Worm (Caenorhabditis elegans): ENCODE measurements around the gene pmk-1.
A peak's percentile ranks its signal among the peaks of the same experiment; 100 is the strongest.

pmk-1 gene

ce11 chrIV:8146283-8146682 is 2.3 kb upstream of the pmk-1 start:
- TF ChIP-seq nhr-25 (tag; optimal IDR thresholded peaks at IDR 0.05) (peak; percentile 81), elt-2 (tag; optimal IDR thresholded peaks at IDR 0.05) (peak; percentile 44), ceh-28 (tag; optimal IDR thresholded peaks at IDR 0.05) (peak; percentile 67), fos-1 (tag; optimal IDR thresholded peaks at IDR 0.05) (no peak), pqm-1 (tag; optimal IDR thresholded peaks at IDR 0.05) (peak; percentile 36), nhr-23 (tag; optimal IDR thresholded peaks at IDR 0.05) (peak; percentile 46), unc-62 (GFP tag; optimal IDR thresholded peaks at IDR 0.05) (no peak), ztf-11 (tag; optimal IDR thresholded peaks at IDR 0.05) (no peak), elt-1 (tag; optimal IDR thresholded peaks at IDR 0.05) (no peak), pha-4 (tag; optimal IDR thresholded peaks at IDR 0.05) (peak; percentile 92), eor-1 (tag; optimal IDR thresholded peaks at IDR 0.05) (no peak), daf-12 (tag; optimal IDR thresholded peaks at IDR 0.05) (no peak), nfya-1 (tag; optimal IDR thresholded peaks at IDR 0.05; ENCODE audit: insufficient read depth) (peak; percentile 16), mdl-1 (tag; optimal IDR thresholded peaks at IDR 0.05) (peak; percentile 79), ama-1 (optimal IDR thresholded peaks at IDR 0.05) (no peak), aly-2 (tag; optimal IDR thresholded peaks at IDR 0.05) (no peak), nhr-12 (tag; optimal IDR thresholded peaks at IDR 0.05) (no peak)

- TF ChIP-seq pha-4 (tag; optimal IDR thresholded peaks at IDR 0.05) (peak; percentile 46), jun-1 (tag; optimal IDR thresholded peaks at IDR 0.05) (peak; percentile 20), pqm-1 (tag; optimal IDR thresholded peaks at IDR 0.05) (peak; percentile 95), lsy-12 (tag; optimal IDR thresholded peaks at IDR 0.05) (no peak), elt-2 (tag; optimal IDR thresholded peaks at IDR 0.05) (peak; percentile 92), ZK546.5 (tag; optimal IDR thresholded peaks at IDR 0.05) (no peak), nhr-25 (tag; optimal IDR thresholded peaks at IDR 0.05) (no peak), nhr-76 (tag; optimal IDR thresholded peaks at IDR 0.05) (no peak)
Measured at ce11 chrIV:8151721-8152120, 3.1 kb downstream of the pmk-1 start.

- TF ChIP-seq nhr-23 (tag; optimal IDR thresholded peaks at IDR 0.05), result no peak
- TF ChIP-seq fkh-10 (GFP tag; optimal IDR thresholded peaks at IDR 0.05), result no peak
- no peak for TF ChIP-seq nhr-43 (tag; optimal IDR thresholded peaks at IDR 0.05; ENCODE audit: poor library complexity, severe bottlenecking)
- TF ChIP-seq ceh-9 (tag; optimal IDR thresholded peaks at IDR 0.05), result no peak
- TF ChIP-seq ceh-16 (tag; optimal IDR thresholded peaks at IDR 0.05), result no peak
- TF ChIP-seq lsy-12 (tag; optimal IDR thresholded peaks at IDR 0.05), result no peak
- no peak for TF ChIP-seq mml-1 (tag; optimal IDR thresholded peaks at IDR 0.05)
- no peak for TF ChIP-seq ztf-4 (tag; optimal IDR thresholded peaks at IDR 0.05)
Measured at ce11 chrIV:8152145-8152544, 3.6 kb downstream of the pmk-1 start, which contains the start of gene faah-2. faah-2 (plus strand) TSS chrIV:8152445.

- TF ChIP-seq lsy-12 (tag; optimal IDR thresholded peaks at IDR 0.05) (no peak), fkh-10 (GFP tag; optimal IDR thresholded peaks at IDR 0.05) (no peak), nhr-237 (tag; optimal IDR thresholded peaks at IDR 0.05) (no peak), tbx-2 (tag; optimal IDR thresholded peaks at IDR 0.05) (no peak), mml-1 (tag; optimal IDR thresholded peaks at IDR 0.05) (no peak), ztf-11 (tag; optimal IDR thresholded peaks at IDR 0.05) (no peak), elt-2 (tag; optimal IDR thresholded peaks at IDR 0.05) (peak; percentile 54), daf-12 (tag; optimal IDR thresholded peaks at IDR 0.05) (no peak), R02D3.7 (tag; optimal IDR thresholded peaks at IDR 0.05) (no peak), pqm-1 (tag; optimal IDR thresholded peaks at IDR 0.05) (peak; percentile 57)
Measured at ce11 chrIV:8152688-8153087, 4.1 kb downstream of the pmk-1 start.

- TF ChIP-seq sea-2 (GFP tag; optimal IDR thresholded peaks at IDR 0.05) (no peak), mml-1 (tag; optimal IDR thresholded peaks at IDR 0.05) (no peak), lin-15B (tag; optimal IDR thresholded peaks at IDR 0.05) (no peak), nhr-77 (tag; optimal IDR thresholded peaks at IDR 0.05) (no peak), egl-27 (tag; optimal IDR thresholded peaks at IDR 0.05) (no peak), fos-1 (tag; optimal IDR thresholded peaks at IDR 0.05) (no peak), lin-39 (tag; optimal IDR thresholded peaks at IDR 0.05) (no peak), daf-12 (tag; optimal IDR thresholded peaks at IDR 0.05) (no peak), zag-1 (tag; optimal IDR thresholded peaks at IDR 0.05) (no peak), elt-1 (tag; optimal IDR thresholded peaks at IDR 0.05) (no peak), ceh-28 (tag; optimal IDR thresholded peaks at IDR 0.05) (no peak), ceh-9 (tag; optimal IDR thresholded peaks at IDR 0.05) (no peak), unc-62 (GFP tag; optimal IDR thresholded peaks at IDR 0.05) (no peak), skn-1 (tag; optimal IDR thresholded peaks at IDR 0.05) (no peak), aly-2 (tag; optimal IDR thresholded peaks at IDR 0.05) (no peak), lsy-12 (tag; optimal IDR thresholded peaks at IDR 0.05) (no peak), nhr-12 (tag; optimal IDR thresholded peaks at IDR 0.05) (no peak), fkh-2 (tag; optimal IDR thresholded peaks at IDR 0.05) (no peak), mdl-1 (tag; optimal IDR thresholded peaks at IDR 0.05) (no peak), hmg-11 (tag; optimal IDR thresholded peaks at IDR 0.05) (no peak)
Measured at ce11 chrIV:8153163-8153562, 4.6 kb downstream of the pmk-1 start.

All from whole organism, L3 larva.